Fruit fly (Drosophila melanogaster) whole organism: Measurements from ENCODE around the gene bru3.

Experiments
- CG8478 ChIP-seq: fragments of >200 bp; optimal IDR thresholded peaks from 2 replicates; lab custom pipeline; 2018; ENCODE audit warnings: inconsistent platforms
- pan ChIP-seq: fragments of >200 bp; optimal IDR thresholded peaks from 2 replicates; lab custom pipeline; 2017
- usp ChIP-seq: fragments of >200 bp; optimal IDR thresholded peaks from 2 replicates; lab custom pipeline; 2017; ENCODE audit warnings: missing biosample characterization, missing genetic modification characterization, mixed read lengths

DNA sequence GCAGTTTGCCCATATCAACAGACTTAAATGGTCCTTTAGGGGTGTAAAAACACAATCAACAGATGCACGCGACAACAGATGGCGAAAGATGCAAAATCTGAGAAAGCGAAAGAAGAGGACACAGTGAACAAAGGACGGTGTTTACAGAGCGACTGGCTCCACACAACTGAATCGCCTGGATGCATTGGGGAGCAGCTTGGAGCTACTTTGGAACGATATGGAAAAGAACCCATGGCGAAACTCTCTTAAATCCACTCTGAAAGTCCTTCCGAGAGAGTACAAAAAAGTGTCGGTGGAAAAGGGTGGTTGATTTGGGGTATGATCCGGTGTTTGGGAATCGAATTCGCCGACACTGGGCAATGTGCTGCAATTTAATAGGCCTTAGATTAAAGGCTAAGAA, 37.5 kb upstream of the bru3 start:
- TF ChIP-seq usp (GFP tag; lab: Kevin White, UChicago) (no peak), pan (no peak), CG8478 (lab: Kevin White, UChicago) (no peak)
